Fruit fly (Drosophila melanogaster) Kc167 (cell line): ENCODE data around the gene CG5096.

Experiments
- Sin3A ChIP-seq: fragments of >200 bp; optimal IDR thresholded peaks from 2 replicates; lab custom pipeline; 2018; ENCODE audit warnings: missing external identifiers
- psq ChIP-seq: fragments of >200 bp; optimal IDR thresholded peaks from 2 replicates; lab custom pipeline; 2017; ENCODE audit warnings: missing external identifiers

DNA sequence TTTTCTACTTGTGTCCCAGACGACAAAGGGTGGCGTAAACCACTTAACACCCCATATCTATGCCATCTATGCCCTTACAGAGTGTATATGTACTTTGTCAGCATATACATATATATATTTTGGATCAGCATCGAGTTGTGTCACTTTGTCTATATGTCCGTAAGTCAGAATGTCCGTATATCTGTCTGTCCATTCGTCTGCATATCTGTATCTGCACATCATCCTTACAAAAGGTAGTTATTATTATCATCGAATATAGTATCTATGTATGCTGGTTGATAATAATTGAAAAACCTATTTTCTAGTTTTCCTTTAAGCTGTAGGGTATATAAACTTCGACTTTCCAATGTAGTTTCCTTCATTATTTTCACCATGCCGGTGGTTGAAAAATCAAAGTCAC lies 30.9 kb upstream of the CG5096 start:
- TF ChIP-seq psq (lab: Kevin White, UChicago): no peak
- TF ChIP-seq Sin3A (lab: Kevin White, UChicago): no peak
